Worm (Caenorhabditis elegans) whole organism, L1 larva: Measurements from ENCODE around the gene srw-79.

Experiments used
- C34B4.2 ChIP-seq: sonication (generic microtip); optimal IDR thresholded peaks from 2 replicates; lab custom pipeline; 2017; ENCODE audit warnings: mild to moderate bottlenecking, missing genetic modification characterization, missing compliant biosample characterization
- ama-1 ChIP-seq: fragments of 150-350 bp; optimal IDR thresholded peaks from 2 replicates; lab custom pipeline; 2014
- hpl-2 ChIP-seq: fragments of 150-350 bp; optimal IDR thresholded peaks from 2 replicates; lab custom pipeline; 2014; ENCODE audit warnings: missing biosample characterization, missing genetic modification reagents, missing genetic modification characterization
- lin-15B ChIP-seq: fragments of 150-350 bp; sonication (generic microtip); optimal IDR thresholded peaks from 3 replicates; lab custom pipeline; 2014; ENCODE audit warnings: missing biosample characterization, missing genetic modification characterization
- mdl-1 ChIP-seq, 2 experiments: fragments of 150-350 bp; optimal IDR thresholded peaks; 2 replicates each; lab custom pipeline; 2014 to 2017; ENCODE audit warnings: missing biosample characterization in 2 of 2, missing genetic modification characterization in 2 of 2, inconsistent platforms in 1 of 2
- nhr-19 ChIP-seq: fragments of 200-800 bp; sonication (Bioruptor generic); conservative IDR thresholded peaks from 2 replicates; pipeline ENCODE4 v1.3.6; 2022; ENCODE audit warnings: missing genetic modification characterization, missing compliant biosample characterization
- nhr-76 ChIP-seq: sonication (generic microtip); optimal IDR thresholded peaks from 2 replicates; lab custom pipeline; 2017; ENCODE audit warnings: missing biosample characterization, missing genetic modification characterization
- snpc-4 ChIP-seq: fragments of 150-350 bp; optimal IDR thresholded peaks from 2 replicates; lab custom pipeline; 2014; ENCODE audit warnings: missing biosample characterization, missing genetic modification characterization
- unc-62 ChIP-seq: fragments of 150-350 bp; optimal IDR thresholded peaks from 2 replicates; lab custom pipeline; 2014; ENCODE audit warnings: missing biosample characterization, missing genetic modification reagents, missing genetic modification characterization

DNA sequence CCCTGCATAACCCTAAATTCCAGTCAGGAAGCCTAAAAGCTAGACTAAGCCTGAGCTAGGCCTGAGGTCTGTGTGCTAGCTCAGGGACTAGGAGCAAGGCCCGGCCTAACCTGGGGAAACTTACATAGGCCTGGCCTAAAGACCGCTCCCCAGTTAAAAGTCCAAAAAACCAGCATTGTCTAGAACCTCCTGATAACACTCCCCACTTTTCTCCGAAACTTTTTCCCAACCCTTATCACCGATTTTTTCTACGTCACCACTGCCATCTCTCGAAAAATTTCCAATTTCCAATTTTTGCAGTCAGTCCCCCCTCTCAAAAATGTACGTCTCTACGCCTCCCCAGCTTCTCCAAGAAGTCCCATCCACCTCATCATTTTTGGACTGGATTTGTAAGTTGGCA lies 22.9 kb upstream of the srw-79 start, which contains the start of gene ZK355.2:
- TF ChIP-seq lin-15B (no peak), nhr-19 (GFP tag; lab: Robert Waterston, UW) (no peak), C34B4.2 (tag; lab: Kevin White, UChicago) (no peak), hpl-2 (GFP tag; lab: Kevin White, UChicago) (no peak), ama-1 (no peak), snpc-4 (no peak), nhr-76 (no peak), unc-62 (no peak), mdl-1 (tag; optimal IDR thresholded peaks at IDR 0.05; lab: Kevin White, UChicago) (no peak)
